Worm (Caenorhabditis elegans) whole organism, mixed stage, embryonic: ENCODE results near the gene F18E3.10.

Experiments used
- M03D4.4 ChIP-seq: sonication (generic microtip); optimal IDR thresholded peaks from 2 replicates; lab custom pipeline; 2017; ENCODE audit warnings: mild to moderate bottlenecking, missing genetic modification characterization, missing compliant biosample characterization
- bed-3 ChIP-seq: fragments of 200-800 bp; sonication (Bioruptor generic); optimal IDR thresholded peaks from 3 replicates; lab custom pipeline; 2018; ENCODE audit warnings: mild to moderate bottlenecking, missing genetic modification characterization, moderate library complexity, missing compliant biosample characterization
- blmp-1 ChIP-seq: fragments of 150-350 bp; optimal IDR thresholded peaks from 2 replicates; lab custom pipeline; 2014; ENCODE audit warnings: missing biosample characterization, missing genetic modification characterization
- ceh-39 ChIP-seq: fragments of 150-350 bp; optimal IDR thresholded peaks from 2 replicates; lab custom pipeline; 2014; ENCODE audit warnings: missing biosample characterization, missing genetic modification characterization
- ceh-43 ChIP-seq: fragments of 200-800 bp; sonication (Bioruptor generic); optimal IDR thresholded peaks from 2 replicates; lab custom pipeline; 2018; ENCODE audit warnings: mild to moderate bottlenecking, missing genetic modification characterization, moderate library complexity, missing compliant biosample characterization
- ces-1 ChIP-seq: fragments of 150-350 bp; optimal IDR thresholded peaks from 2 replicates; lab custom pipeline; 2014; ENCODE audit warnings: missing biosample characterization, missing genetic modification reagents, missing genetic modification characterization
- cnd-1 ChIP-seq: fragments of 200-800 bp; sonication (Bioruptor generic); optimal IDR thresholded peaks from 2 replicates; lab custom pipeline; 2018; ENCODE audit warnings: mild to moderate bottlenecking, missing genetic modification characterization, missing compliant biosample characterization
- drap-1 ChIP-seq: fragments of 200-800 bp; sonication (Bioruptor generic); optimal IDR thresholded peaks from 3 replicates; lab custom pipeline; 2018; ENCODE audit warnings: mild to moderate bottlenecking, missing genetic modification characterization, missing compliant biosample characterization
- elt-3 ChIP-seq: fragments of 150-350 bp; optimal IDR thresholded peaks from 2 replicates; lab custom pipeline; 2014; ENCODE audit warnings: missing biosample characterization, missing genetic modification characterization
- flh-1 ChIP-seq: fragments of 200-800 bp; sonication (Bioruptor generic); optimal IDR thresholded peaks from 2 replicates; lab custom pipeline; 2018; ENCODE audit warnings: mild to moderate bottlenecking, missing genetic modification characterization, moderate library complexity, missing compliant biosample characterization
- ham-2 ChIP-seq: fragments of 200-800 bp; sonication (Bioruptor generic); optimal IDR thresholded peaks from 2 replicates; lab custom pipeline; 2018; ENCODE audit warnings: mild to moderate bottlenecking, missing genetic modification characterization, missing compliant biosample characterization
- lin-13 ChIP-seq: fragments of 150-350 bp; optimal IDR thresholded peaks from 2 replicates; lab custom pipeline; 2014; ENCODE audit warnings: missing biosample characterization, missing genetic modification characterization
- lin-32 ChIP-seq: fragments of 200-800 bp; sonication (Bioruptor generic); optimal IDR thresholded peaks from 2 replicates; lab custom pipeline; 2018; ENCODE audit warnings: mild to moderate bottlenecking, missing genetic modification characterization, missing compliant biosample characterization
- lsy-2 ChIP-seq: fragments of 150-350 bp; optimal IDR thresholded peaks from 2 replicates; lab custom pipeline; 2014; ENCODE audit warnings: missing biosample characterization, missing genetic modification characterization
- mab-5 ChIP-seq: fragments of 150-350 bp; optimal IDR thresholded peaks from 2 replicates; lab custom pipeline; 2014; ENCODE audit warnings: missing biosample characterization, missing genetic modification characterization
- mep-1 ChIP-seq: fragments of 150-350 bp; optimal IDR thresholded peaks from 2 replicates; lab custom pipeline; 2017; ENCODE audit warnings: missing biosample characterization, missing genetic modification reagents, missing genetic modification characterization, inconsistent platforms
- mls-2 ChIP-seq: sonication (generic microtip); optimal IDR thresholded peaks from 2 replicates; lab custom pipeline; 2016; ENCODE audit warnings: mild to moderate bottlenecking, missing genetic modification characterization, moderate library complexity, missing compliant biosample characterization
- nhr-2 ChIP-seq: fragments of 150-350 bp; optimal IDR thresholded peaks from 2 replicates; lab custom pipeline; 2014; ENCODE audit warnings: missing biosample characterization, missing genetic modification characterization
- nhr-237 ChIP-seq: fragments of 150-350 bp; optimal IDR thresholded peaks from 2 replicates; lab custom pipeline; 2014; ENCODE audit warnings: missing biosample characterization, missing genetic modification characterization
- nhr-28 ChIP-seq: fragments of 150-350 bp; optimal IDR thresholded peaks from 2 replicates; lab custom pipeline; 2014; ENCODE audit warnings: missing biosample characterization, missing genetic modification characterization
- nhr-76 ChIP-seq: sonication (generic microtip); optimal IDR thresholded peaks from 2 replicates; lab custom pipeline; 2017; ENCODE audit warnings: missing biosample characterization, missing genetic modification characterization
- pha-4 ChIP-seq: fragments of 150-350 bp; optimal IDR thresholded peaks from 2 replicates; lab custom pipeline; 2018; ENCODE audit warnings: missing biosample characterization, missing genetic modification reagents, missing genetic modification characterization
- sem-2 ChIP-seq: fragments of 200-800 bp; sonication (Bioruptor generic); optimal IDR thresholded peaks from 2 replicates; lab custom pipeline; 2018; ENCODE audit warnings: mild to moderate bottlenecking, missing genetic modification characterization, missing compliant biosample characterization
- snpc-4 ChIP-seq: fragments of 150-350 bp; optimal IDR thresholded peaks from 2 replicates; lab custom pipeline; 2014; ENCODE audit warnings: missing biosample characterization, missing genetic modification characterization
- sptf-1 ChIP-seq: sonication (generic microtip); optimal IDR thresholded peaks from 2 replicates; lab custom pipeline; 2017; ENCODE audit warnings: mild to moderate bottlenecking, missing genetic modification characterization, moderate library complexity, missing compliant biosample characterization
- tbx-8 ChIP-seq: fragments of 200-800 bp; sonication (Bioruptor generic); optimal IDR thresholded peaks from 2 replicates; lab custom pipeline; 2018; ENCODE audit warnings: mild to moderate bottlenecking, missing genetic modification characterization, moderate library complexity, missing compliant biosample characterization
- unc-120 ChIP-seq: sonication (generic microtip); optimal IDR thresholded peaks from 2 replicates; lab custom pipeline; 2017; ENCODE audit warnings: missing genetic modification characterization, missing compliant biosample characterization; ENCODE audit not compliant: poor library complexity, severe bottlenecking
- unc-39 ChIP-seq: fragments of 150-350 bp; optimal IDR thresholded peaks from 2 replicates; lab custom pipeline; 2014; ENCODE audit warnings: missing biosample characterization, missing genetic modification characterization
- zip-8 ChIP-seq: fragments of 150-350 bp; optimal IDR thresholded peaks from 2 replicates; lab custom pipeline; 2014; ENCODE audit warnings: missing biosample characterization, missing genetic modification characterization

F18E3.10 gene

DNA sequence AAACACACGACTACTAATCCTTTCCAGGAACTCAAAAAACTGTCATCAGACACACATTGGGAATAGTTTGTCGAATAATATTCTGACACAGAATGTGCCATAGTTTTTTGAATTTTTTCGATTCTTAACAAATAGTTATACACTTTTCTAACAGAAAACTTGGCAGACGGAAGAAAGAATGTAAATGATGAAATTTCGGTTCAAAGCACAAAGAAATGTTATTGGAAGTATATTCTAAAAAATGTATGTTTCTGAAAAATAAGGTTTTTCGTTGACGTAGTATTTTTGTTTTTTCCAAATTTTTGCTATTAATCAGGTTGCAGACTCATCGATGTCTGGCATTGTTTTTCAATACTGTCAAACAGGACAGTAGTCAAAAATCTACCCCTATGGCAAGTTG lies 36.7 kb upstream of the F18E3.10 start, which contains the start of gene srh-92:
Gene srh-92, minus strand, starts transcription at position 101 of the 400 bp plus-strand sequence.
- TF ChIP-seq drap-1 (GFP tag; lab: Kevin White, UChicago) (no peak), pha-4 (tag; lab: Kevin White, UChicago) (no peak), lin-32 (GFP tag; lab: Kevin White, UChicago) (no peak), ceh-39 (tag; lab: Kevin White, UChicago) (no peak), unc-120 (no peak), ces-1 (GFP tag; lab: Kevin White, UChicago) (no peak), mep-1 (tag; lab: Kevin White, UChicago) (no peak), elt-3 (tag; lab: Kevin White, UChicago) (no peak), cnd-1 (tag; lab: Kevin White, UChicago) (no peak), tbx-8 (GFP tag; lab: Kevin White, UChicago) (no peak), unc-39 (tag; lab: Kevin White, UChicago) (no peak), bed-3 (GFP tag; lab: Kevin White, UChicago) (no peak), ceh-43 (GFP tag; lab: Kevin White, UChicago) (no peak), nhr-2 (tag; lab: Kevin White, UChicago) (no peak), snpc-4 (tag; lab: Kevin White, UChicago) (no peak)
- TF ChIP-seq, all 35 proteins: peak for 0

DNA sequence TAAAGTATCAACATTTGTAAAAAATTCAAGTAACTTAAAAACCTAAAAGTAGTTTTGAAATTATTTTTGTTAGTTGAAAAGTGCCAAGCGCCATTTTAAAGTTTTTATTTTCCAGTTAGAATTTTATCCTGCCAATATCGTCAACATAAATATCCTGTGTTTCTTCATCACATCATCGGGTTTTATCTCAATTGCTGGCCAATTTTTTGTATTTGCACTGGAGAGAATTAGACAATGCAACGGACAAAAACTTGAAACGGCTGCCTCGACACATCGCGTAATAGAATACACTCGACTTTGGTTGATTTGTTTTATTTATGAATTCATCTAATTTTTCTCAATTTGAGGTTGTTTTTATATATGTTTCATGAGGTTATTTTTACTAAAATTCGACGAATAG lies 30.8 kb upstream of the F18E3.10 start, which contains the start of gene F25E5.2:
Gene F25E5.2, plus strand, starts transcription at position 301 of the 400 bp plus-strand sequence.
- TF ChIP-seq nhr-76 (tag; lab: Kevin White, UChicago) (no peak), lsy-2 (tag; lab: Kevin White, UChicago) (no peak), nhr-28 (tag; lab: Kevin White, UChicago) (no peak), flh-1 (GFP tag; lab: Kevin White, UChicago) (no peak), elt-3 (tag; lab: Kevin White, UChicago) (no peak), ham-2 (GFP tag; lab: Kevin White, UChicago) (no peak), snpc-4 (tag; lab: Kevin White, UChicago) (no peak), unc-120 (no peak), pha-4 (tag; lab: Kevin White, UChicago) (no peak), sem-2 (GFP tag; lab: Kevin White, UChicago) (no peak), cnd-1 (tag; lab: Kevin White, UChicago) (no peak), blmp-1 (tag; lab: Kevin White, UChicago) (no peak), mls-2 (tag; lab: Kevin White, UChicago) (no peak)

DNA sequence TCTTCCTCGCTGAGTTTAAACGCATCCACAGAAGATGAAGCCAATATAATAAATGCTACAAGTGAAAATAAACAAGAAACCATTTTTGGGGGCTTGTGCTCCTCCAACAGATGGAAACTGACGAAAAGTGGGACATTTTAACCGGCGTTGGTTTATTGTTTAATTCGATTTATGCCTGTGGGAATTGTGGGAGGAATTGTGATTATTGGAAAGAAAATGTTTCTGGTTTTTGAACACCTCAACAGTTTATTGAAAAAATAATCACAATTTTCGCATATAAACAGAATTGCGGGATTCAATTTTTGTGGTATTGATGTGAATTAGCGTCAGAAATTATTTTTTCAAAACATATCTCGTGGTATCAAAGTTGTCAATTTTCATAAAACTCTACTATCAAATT lies 30.0 kb upstream of the F18E3.10 start, which contains the start of gene try-8:
Gene try-8, minus strand, starts transcription at position 101 of the 400 bp plus-strand sequence.
- no peak for TF ChIP-seq bed-3 (GFP tag; lab: Kevin White, UChicago)
- TF ChIP-seq lin-13: no peak
- no peak for TF ChIP-seq lin-32 (GFP tag; lab: Kevin White, UChicago)
- no peak for TF ChIP-seq ces-1 (GFP tag; lab: Kevin White, UChicago)
- TF ChIP-seq sem-2 (GFP tag; lab: Kevin White, UChicago): no peak
- no peak for TF ChIP-seq cnd-1 (tag; lab: Kevin White, UChicago)
- TF ChIP-seq nhr-28 (tag; lab: Kevin White, UChicago): no peak
- TF ChIP-seq zip-8 (tag; lab: Kevin White, UChicago): no peak
- TF ChIP-seq sptf-1 (tag; lab: Kevin White, UChicago): no peak
- no peak for TF ChIP-seq tbx-8 (GFP tag; lab: Kevin White, UChicago)

DNA sequence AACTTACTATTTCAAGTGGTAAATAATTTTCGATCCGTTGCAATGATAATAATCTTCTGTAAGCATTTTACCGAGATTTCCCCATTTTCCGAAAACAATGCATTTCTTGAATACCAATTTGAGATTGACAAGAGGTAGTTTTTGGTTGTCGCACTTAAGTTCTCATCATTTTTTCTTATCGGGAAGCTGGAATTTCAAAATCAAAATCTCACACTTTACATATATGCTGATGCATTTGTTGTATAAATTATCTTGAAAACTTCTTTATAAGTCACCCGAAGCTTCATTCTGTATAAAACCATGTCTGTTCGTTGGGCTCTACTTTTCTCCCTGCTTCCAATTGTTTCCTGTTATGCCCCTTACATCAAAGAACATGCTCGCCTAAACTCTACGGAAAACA lies 27.2 kb upstream of the F18E3.10 start, which contains the start of gene try-11:
Gene try-11, plus strand, starts transcription at position 301 of the 400 bp plus-strand sequence.
- TF ChIP-seq lsy-2 (tag; lab: Kevin White, UChicago): no peak
- no peak for TF ChIP-seq sptf-1 (tag; lab: Kevin White, UChicago)
- TF ChIP-seq nhr-2 (tag; lab: Kevin White, UChicago): no peak
- no peak for TF ChIP-seq mab-5 (tag; lab: Kevin White, UChicago)
- no peak for TF ChIP-seq ham-2 (GFP tag; lab: Kevin White, UChicago)
- TF ChIP-seq lin-13: no peak
- TF ChIP-seq cnd-1 (tag; lab: Kevin White, UChicago): no peak

DNA sequence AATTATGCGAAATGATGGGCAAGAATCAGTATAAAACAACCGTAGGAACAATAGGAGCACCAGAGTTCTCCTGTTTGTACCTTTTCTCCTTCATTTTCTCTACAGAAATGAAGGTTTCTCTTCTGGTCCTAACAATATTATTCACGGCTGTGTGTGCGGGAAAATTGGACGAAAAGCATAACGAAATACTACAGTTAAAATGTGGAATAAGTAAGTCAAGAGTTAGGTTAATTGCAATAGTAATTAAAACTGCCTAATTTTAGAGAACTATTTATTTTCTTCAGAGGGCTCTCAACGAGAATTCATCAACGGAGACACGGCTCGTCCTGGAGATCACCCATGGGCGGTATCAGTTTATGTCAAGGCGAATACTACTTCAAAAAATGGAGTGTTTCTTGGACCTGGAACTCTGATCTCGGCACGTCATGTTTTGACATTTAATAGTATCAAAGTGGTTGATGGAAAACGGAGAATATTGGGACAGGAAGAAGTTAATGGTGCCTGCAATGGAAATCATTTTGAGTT lies 25.1 kb upstream of the F18E3.10 start, which contains the start of gene try-12:
Gene try-12, plus strand, starts transcription at position 51 of the 525 bp plus-strand sequence.
- TF ChIP-seq nhr-237 (tag; lab: Kevin White, UChicago): no peak
- TF ChIP-seq elt-3 (tag; lab: Kevin White, UChicago): no peak
- TF ChIP-seq bed-3 (GFP tag; lab: Kevin White, UChicago): no peak
- no peak for TF ChIP-seq snpc-4 (tag; lab: Kevin White, UChicago)
- no peak for TF ChIP-seq mls-2 (tag; lab: Kevin White, UChicago)
- TF ChIP-seq unc-39 (tag; lab: Kevin White, UChicago): no peak
- no peak for TF ChIP-seq M03D4.4 (tag; lab: Kevin White, UChicago)
- TF ChIP-seq flh-1 (GFP tag; lab: Kevin White, UChicago): no peak
- no peak for TF ChIP-seq ces-1 (GFP tag; lab: Kevin White, UChicago)
- no peak for TF ChIP-seq nhr-76 (tag; lab: Kevin White, UChicago)
- no peak for TF ChIP-seq nhr-28 (tag; lab: Kevin White, UChicago)
- TF ChIP-seq sptf-1 (tag; lab: Kevin White, UChicago): no peak
- no peak for TF ChIP-seq unc-120
- no peak for TF ChIP-seq zip-8 (tag; lab: Kevin White, UChicago)
- no peak for TF ChIP-seq lin-32 (GFP tag; lab: Kevin White, UChicago)
